Fruit fly (Drosophila melanogaster): Measurements from ENCODE around the gene CG9154.

CG9154 gene

dm6 chr2L:6045972-6046718 is 24.3 kb downstream of the CG9154 start, which contains the start of gene Pfas (continued):
- TF ChIP-seq CG3847 (GFP tag; IDR thresholded peaks at IDR 0.05), result peak; percentile 63
- peak; percentile 36 for TF ChIP-seq CG12942 (GFP tag; optimal IDR thresholded peaks at IDR 0.05)
- peak; percentile 6 for TF ChIP-seq ewg (GFP tag; optimal IDR thresholded peaks at IDR 0.05)
- TF ChIP-seq YL-1 (GFP tag; optimal IDR thresholded peaks at IDR 0.05), result peak; percentile 65
- peak; percentile 83 for TF ChIP-seq B-H2 (GFP tag; optimal IDR thresholded peaks at IDR 0.05)
- TF ChIP-seq Spps (tag; optimal IDR thresholded peaks at IDR 0.05), result no peak
- TF ChIP-seq dimm (GFP tag; IDR thresholded peaks at IDR 0.05), result no peak
- TF ChIP-seq rib (GFP tag; IDR thresholded peaks at IDR 0.05), result peak; percentile 53
- peak in 1 of 3 experiments; percentile 31 for TF ChIP-seq Stat92E (GFP tag; optimal IDR thresholded peaks at IDR 0.05)
- TF ChIP-seq Six4 (GFP tag; optimal IDR thresholded peaks at IDR 0.05), result peak; percentile 30
- TF ChIP-seq Elba2 (GFP tag; optimal IDR thresholded peaks at IDR 0.05), result no peak
- no peak for TF ChIP-seq CG4707 (GFP tag; optimal IDR thresholded peaks at IDR 0.05)
- TF ChIP-seq mam (GFP tag; optimal IDR thresholded peaks at IDR 0.05), result peak; percentile 67
- peak; percentile 72 for TF ChIP-seq Fer1 (GFP tag; optimal IDR thresholded peaks at IDR 0.05)
- TF ChIP-seq CG6683 (GFP tag; optimal IDR thresholded peaks at IDR 0.05), result peak; percentile 55
- TF ChIP-seq CG3726 (GFP tag; IDR thresholded peaks at IDR 0.05), result peak; percentile 41; the same call in 1 of the 3 replicates
- no peak for TF ChIP-seq so (GFP tag; IDR thresholded peaks at IDR 0.05)
- TF ChIP-seq ERR (GFP tag; optimal IDR thresholded peaks at IDR 0.05), result peak; percentile 46
- TF ChIP-seq Hr78 (GFP tag; optimal IDR thresholded peaks at IDR 0.05), result peak in 1 of 2 experiments; percentile 41
- peak; percentile 47 for TF ChIP-seq tx (GFP tag; optimal IDR thresholded peaks at IDR 0.05)
- TF ChIP-seq CG2678 (tag; optimal IDR thresholded peaks at IDR 0.05), result peak; percentile 80
- peak; percentile 88 for TF ChIP-seq CG2120 (GFP tag; optimal IDR thresholded peaks at IDR 0.05)
- TF ChIP-seq CoRest (tag; optimal IDR thresholded peaks at IDR 0.05), result peak; percentile 59
- TF ChIP-seq CG11456 (GFP tag; IDR thresholded peaks at IDR 0.05), result 0 out of 3 replicates have a peak, but pooled peaks have one; percentile 34
- no peak for TF ChIP-seq prd (optimal IDR thresholded peaks at IDR 0.05)
- TF ChIP-seq prd (GFP tag; IDR thresholded peaks at IDR 0.05), result 0 out of 3 replicates have a peak, but pooled peaks have one; percentile 35
- TF ChIP-seq CG1792 (GFP tag; optimal IDR thresholded peaks at IDR 0.05), result peak; percentile 57
- peak; percentile 55 for TF ChIP-seq CG31365 (tag; optimal IDR thresholded peaks at IDR 0.05)
- TF ChIP-seq CG7786 (GFP tag; optimal IDR thresholded peaks at IDR 0.05), result peak; percentile 56
- TF ChIP-seq chm (GFP tag; IDR thresholded peaks at IDR 0.05), result peak; percentile 38; the same call in 1 of the 2 replicates
- TF ChIP-seq CG6175 (GFP tag; IDR thresholded peaks at IDR 0.05), result no peak
- peak; percentile 50 for TF ChIP-seq Side (GFP tag; optimal IDR thresholded peaks at IDR 0.05)
- peak; percentile 68 for TF ChIP-seq sug (tag; optimal IDR thresholded peaks at IDR 0.05)
- peak; percentile 14 for TF ChIP-seq chn (GFP tag; optimal IDR thresholded peaks at IDR 0.05)
- peak; percentile 48 for TF ChIP-seq CG9609 (GFP tag; optimal IDR thresholded peaks at IDR 0.05)
- TF ChIP-seq Dbx (GFP tag; IDR thresholded peaks at IDR 0.05), result 0 out of 3 replicates have a peak, but pooled peaks have one; percentile 5
- peak; percentile 60 for TF ChIP-seq CG10543 (GFP tag; optimal IDR thresholded peaks at IDR 0.05)
- TF ChIP-seq onecut (GFP tag; IDR thresholded peaks at IDR 0.05), result peak; percentile 43; the same call in 1 of the 2 replicates
- TF ChIP-seq ab (GFP tag; optimal IDR thresholded peaks at IDR 0.05), result no peak
- TF ChIP-seq CG11504 (tag; optimal IDR thresholded peaks at IDR 0.05), result no peak
- no peak for TF ChIP-seq Gsc (GFP tag; IDR thresholded peaks at IDR 0.05)
- TF ChIP-seq CG2889 (GFP tag; IDR thresholded peaks at IDR 0.05), result no peak
- TF ChIP-seq MESR4 (GFP tag; optimal IDR thresholded peaks at IDR 0.05), result peak; percentile 25
- TF ChIP-seq CG14710 (tag; optimal IDR thresholded peaks at IDR 0.05), result peak; percentile 16
- TF ChIP-seq dpn (GFP tag; optimal IDR thresholded peaks at IDR 0.05), result peak; percentile 58 to 70
- TF ChIP-seq CG18011 (GFP tag; optimal IDR thresholded peaks at IDR 0.05), result peak; percentile 56
- TF ChIP-seq CG10267 (tag; optimal IDR thresholded peaks at IDR 0.05), result peak; percentile 76
- TF ChIP-seq CG12155 (GFP tag; optimal IDR thresholded peaks at IDR 0.05), result peak; percentile 52
- TF ChIP-seq Xbp1 (GFP tag; optimal IDR thresholded peaks at IDR 0.05), result peak; percentile 52
